Worm (Caenorhabditis elegans): ENCODE data around the gene W04E12.5.

ce11 chrV:19733728-19734127 is 12.2 kb upstream of the W04E12.5 start:
- TF ChIP-seq elt-3 (tag; optimal IDR thresholded peaks at IDR 0.05) = no peak
- no peak for TF ChIP-seq mep-1 (tag; optimal IDR thresholded peaks at IDR 0.05)
- no peak for TF ChIP-seq blmp-1 (tag; optimal IDR thresholded peaks at IDR 0.05)
- no peak for TF ChIP-seq unc-39 (tag; optimal IDR thresholded peaks at IDR 0.05)
- TF ChIP-seq ces-1 (GFP tag; optimal IDR thresholded peaks at IDR 0.05) = no peak
- no peak for TF ChIP-seq drap-1 (GFP tag; optimal IDR thresholded peaks at IDR 0.05)
- TF ChIP-seq nhr-237 (tag; optimal IDR thresholded peaks at IDR 0.05) = no peak
- no peak for TF ChIP-seq nhr-2 (tag; optimal IDR thresholded peaks at IDR 0.05)
- no peak for TF ChIP-seq sem-2 (GFP tag; optimal IDR thresholded peaks at IDR 0.05)
